Worm (Caenorhabditis elegans): ENCODE measurements around the gene C25E10.17.

DNA sequence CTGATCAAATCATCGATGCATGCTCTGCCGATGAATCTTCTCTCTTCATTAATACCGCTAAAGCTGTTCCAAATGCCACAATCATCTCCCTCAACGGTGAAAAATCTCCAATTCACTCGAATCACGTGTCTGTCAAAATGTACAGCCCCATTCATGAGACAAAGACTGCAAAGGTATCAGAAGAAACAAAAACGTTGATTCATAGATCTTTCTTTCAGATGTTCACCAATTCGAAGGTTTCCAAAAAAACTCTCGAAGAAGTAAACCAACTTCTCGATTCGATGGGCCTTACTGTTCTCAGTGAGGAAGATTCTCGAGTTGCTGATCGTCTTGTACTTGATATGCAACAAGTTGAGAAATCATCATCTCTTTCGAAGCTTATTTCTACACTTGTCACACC, 49.3 kb upstream of the C25E10.17 start:
- TF ChIP-seq tab-1 (GFP tag; IDR thresholded peaks at IDR 0.05) (no peak), cog-1 (tag; optimal IDR thresholded peaks at IDR 0.05) (no peak)

Data from whole organism, midembryonic.